Fruit fly (Drosophila melanogaster) whole organism, wandering third instar larva: ENCODE data around the gene CG13075.

ENCODE experiments used
- Abd-B ChIP-seq: fragments of >200 bp; optimal IDR thresholded peaks from 2 replicates; lab custom pipeline; 2017; ENCODE audit warnings: missing biosample characterization, missing genetic modification characterization
- Dif ChIP-seq: fragments of 200-275, 200-300 bp; sonication (Bioruptor generic); optimal IDR thresholded peaks from 2 replicates; lab custom pipeline; 2018; ENCODE audit warnings: missing biosample characterization, missing genetic modification characterization; ENCODE audit not compliant: partially characterized antibody
- OdsH ChIP-seq: fragments of 200-800 bp; sonication (Bioruptor generic); optimal IDR thresholded peaks from 2 replicates; lab custom pipeline; 2016; ENCODE audit warnings: missing biosample characterization, mild to moderate bottlenecking, missing genetic modification characterization
- br ChIP-seq: fragments of 200-800 bp; sonication (Bioruptor generic); optimal IDR thresholded peaks from 2 replicates; lab custom pipeline; 2016; ENCODE audit warnings: missing biosample characterization, missing genetic modification characterization
- h ChIP-seq: fragments of 200-800 bp; sonication (Bioruptor generic); optimal IDR thresholded peaks from 3 replicates; lab custom pipeline; 2016; ENCODE audit warnings: missing biosample characterization, mild to moderate bottlenecking, missing genetic modification characterization
- jim ChIP-seq: fragments of 175-275, 200-325 bp; sonication (Bioruptor generic); optimal IDR thresholded peaks from 2 replicates; lab custom pipeline; 2016; ENCODE audit warnings: missing biosample characterization, mild to moderate bottlenecking, missing genetic modification characterization
- usp ChIP-seq: fragments of >200 bp; optimal IDR thresholded peaks from 2 replicates; lab custom pipeline; 2017; ENCODE audit warnings: missing biosample characterization, missing genetic modification characterization

dm6 chr3L:16046387-16047066 lies 37.3 kb upstream of the CG13075 start:
- TF ChIP-seq OdsH (GFP tag; lab: Kevin White, UChicago): peak; percentile 41
- no peak for TF ChIP-seq h (GFP tag; lab: Kevin White, UChicago)
- peak; percentile 37 for TF ChIP-seq br (GFP tag; lab: Kevin White, UChicago)
- TF ChIP-seq usp: no peak
- no peak for TF ChIP-seq Abd-B (GFP tag; lab: Kevin White, UChicago)
- TF ChIP-seq jim (GFP tag; lab: Kevin White, UChicago): no peak
- peak; percentile 85 for TF ChIP-seq Dif (GFP tag; lab: Kevin White, UChicago)
